Fruit fly (Drosophila melanogaster) whole organism, embryonic: ENCODE data around the gene scyl.

Source experiments
- Atf3 ChIP-seq: fragments of 200-800 bp; sonication (Bioruptor generic); optimal IDR thresholded peaks from 3 replicates; lab custom pipeline; 2016; ENCODE audit warnings: missing biosample characterization, missing genetic modification characterization
- BtbVII ChIP-seq: fragments of 200-800 bp; sonication (Bioruptor generic); optimal IDR thresholded peaks from 3 replicates; lab custom pipeline; 2017; ENCODE audit warnings: missing biosample characterization, mild to moderate bottlenecking, missing genetic modification characterization
- CG10431 ChIP-seq: fragments of 200-800 bp; sonication (Bioruptor generic); optimal IDR thresholded peaks from 3 replicates; lab custom pipeline; 2018; ENCODE audit warnings: missing biosample characterization, mild to moderate bottlenecking, missing genetic modification characterization
- CG10462 ChIP-seq: fragments of 200-800 bp; sonication (Bioruptor generic); optimal IDR thresholded peaks from 2 replicates; lab custom pipeline; 2016; ENCODE audit warnings: missing biosample characterization, missing genetic modification characterization
- CG10654 ChIP-seq: fragments of 200-800 bp; sonication (Bioruptor generic); optimal IDR thresholded peaks from 2 replicates; lab custom pipeline; 2016; ENCODE audit warnings: missing biosample characterization, missing genetic modification characterization
- CG11696 ChIP-seq: fragments of 200-800 bp; sonication (Bioruptor generic); IDR thresholded peaks from 2 replicates; pipeline ENCODE4 v1.3.6; 2022; ENCODE audit warnings: missing biosample characterization, missing genetic modification characterization
- CG12155 ChIP-seq: fragments of 200-800 bp; sonication (Bioruptor generic); optimal IDR thresholded peaks from 3 replicates; lab custom pipeline; 2016; ENCODE audit warnings: missing biosample characterization, missing genetic modification characterization
- CG12769 ChIP-seq: fragments of 200-800 bp; sonication (Bioruptor generic); optimal IDR thresholded peaks from 2 replicates; lab custom pipeline; 2019; ENCODE audit warnings: missing biosample characterization, mild to moderate bottlenecking, missing genetic modification characterization, moderate library complexity
- CG12942 ChIP-seq: fragments of 200-800 bp; sonication (Bioruptor generic); optimal IDR thresholded peaks from 3 replicates; lab custom pipeline; 2016; ENCODE audit warnings: missing biosample characterization, missing genetic modification characterization
- CG13424 ChIP-seq: fragments of 200-800 bp; sonication (Bioruptor generic); optimal IDR thresholded peaks from 2 replicates; lab custom pipeline; 2019; ENCODE audit warnings: missing biosample characterization, mild to moderate bottlenecking, missing genetic modification characterization, moderate library complexity
- CG13894 ChIP-seq: fragments of 200-800 bp; sonication (Bioruptor generic); optimal IDR thresholded peaks from 3 replicates; lab custom pipeline; 2018; ENCODE audit warnings: missing biosample characterization, mild to moderate bottlenecking, missing genetic modification characterization, moderate library complexity
- CG15696 ChIP-seq: fragments of 200-800 bp; sonication (Bioruptor generic); optimal IDR thresholded peaks from 2 replicates; lab custom pipeline; 2019; ENCODE audit warnings: missing biosample characterization, mild to moderate bottlenecking, missing genetic modification characterization, moderate library complexity
- CG17361 ChIP-seq: fragments of 200-800 bp; sonication (Bioruptor generic); IDR thresholded peaks from 3 replicates; pipeline ENCODE4 v1.3.6; 2022; ENCODE audit warnings: missing biosample characterization, missing genetic modification characterization
- CG18619 ChIP-seq: fragments of 200-800 bp; sonication (Bioruptor generic); optimal IDR thresholded peaks from 3 replicates; lab custom pipeline; 2017; ENCODE audit warnings: missing biosample characterization, mild to moderate bottlenecking, missing genetic modification characterization
- CG18764 ChIP-seq: fragments of 200-800 bp; sonication (Bioruptor generic); optimal IDR thresholded peaks from 3 replicates; lab custom pipeline; 2016; ENCODE audit warnings: missing biosample characterization, missing genetic modification characterization
- CG2875 ChIP-seq: fragments of 200-800 bp; sonication (Bioruptor generic); optimal IDR thresholded peaks from 2 replicates; lab custom pipeline; 2017; ENCODE audit warnings: missing biosample characterization, mild to moderate bottlenecking, missing genetic modification characterization, missing genetic modification reagents
- CG30020 ChIP-seq: fragments of 200-800 bp; optimal IDR thresholded peaks from 2 replicates; lab custom pipeline; 2019; ENCODE audit warnings: missing biosample characterization, mild to moderate bottlenecking, missing genetic modification characterization, moderate library complexity
- CG32772 ChIP-seq: fragments of 200-800 bp; sonication (Bioruptor generic); IDR thresholded peaks from 2 replicates; pipeline ENCODE4 v1.3.6; 2022; ENCODE audit warnings: missing biosample characterization, missing genetic modification characterization
- CG3847 ChIP-seq: fragments of 200-800 bp; sonication (Bioruptor generic); IDR thresholded peaks from 2 replicates; pipeline ENCODE4 v1.3.6; 2022; ENCODE audit warnings: missing biosample characterization, missing genetic modification characterization
- CG4854 ChIP-seq: fragments of 200-800 bp; sonication (Bioruptor generic); optimal IDR thresholded peaks from 2 replicates; lab custom pipeline; 2016; ENCODE audit warnings: missing biosample characterization, missing genetic modification characterization, inconsistent platforms
- CG7271 ChIP-seq: fragments of 200-800 bp; sonication (Bioruptor generic); optimal IDR thresholded peaks from 2 replicates; lab custom pipeline; 2018; ENCODE audit warnings: missing biosample characterization, mild to moderate bottlenecking, missing genetic modification characterization, moderate library complexity
- CG7357 ChIP-seq: fragments of 200-800 bp; sonication (Bioruptor generic); IDR thresholded peaks from 3 replicates; pipeline ENCODE4 v1.3.6; 2022; ENCODE audit warnings: missing biosample characterization, missing genetic modification characterization
- CG7963 ChIP-seq: fragments of 200-800 bp; sonication (Bioruptor generic); IDR thresholded peaks from 3 replicates; pipeline ENCODE4 v1.3.6; 2022; ENCODE audit warnings: missing biosample characterization, missing genetic modification characterization; ENCODE audit not compliant: partially characterized antibody
- CG8388 ChIP-seq: fragments of 200-800 bp; sonication (Bioruptor generic); optimal IDR thresholded peaks from 2 replicates; lab custom pipeline; 2019; ENCODE audit warnings: missing biosample characterization, mild to moderate bottlenecking, missing genetic modification characterization, moderate library complexity
- CG8944 ChIP-seq: fragments of 200-800 bp; sonication (Bioruptor generic); optimal IDR thresholded peaks from 3 replicates; lab custom pipeline; 2016; ENCODE audit warnings: missing biosample characterization, missing genetic modification characterization
- CG9437 ChIP-seq: fragments of 200-800 bp; sonication (Bioruptor generic); optimal IDR thresholded peaks from 2 replicates; lab custom pipeline; 2018; ENCODE audit warnings: missing biosample characterization, mild to moderate bottlenecking, missing genetic modification characterization
- CTCF ChIP-seq: fragments of 200-800 bp; sonication (Bioruptor generic); optimal IDR thresholded peaks from 2 replicates; lab custom pipeline; 2017; ENCODE audit warnings: missing biosample characterization, mild to moderate bottlenecking, missing genetic modification characterization, moderate library complexity
- Dip2 ChIP-seq: fragments of 200-800 bp; sonication (Bioruptor generic); IDR thresholded peaks from 2 replicates; pipeline ENCODE4 v1.3.6; 2022; ENCODE audit warnings: missing biosample characterization, missing genetic modification characterization
- Doc2 ChIP-seq: fragments of 200-800 bp; sonication (Bioruptor generic); IDR thresholded peaks from 2 replicates; pipeline ENCODE4 v1.3.6; 2022; ENCODE audit warnings: missing biosample characterization, missing genetic modification characterization
- HLH54F ChIP-seq: fragments of 200-800 bp; sonication (Bioruptor generic); optimal IDR thresholded peaks from 3 replicates; lab custom pipeline; 2016; ENCODE audit warnings: missing biosample characterization, missing genetic modification characterization
- Jarid2 ChIP-seq: fragments of 200-800 bp; sonication (Bioruptor generic); optimal IDR thresholded peaks from 3 replicates; lab custom pipeline; 2017; ENCODE audit warnings: mild to moderate bottlenecking, missing biosample characterization, missing genetic modification reagents, missing genetic modification characterization
- MESR4 ChIP-seq: fragments of 200-800 bp; sonication (Bioruptor generic); optimal IDR thresholded peaks from 2 replicates; lab custom pipeline; 2018; ENCODE audit warnings: missing biosample characterization, mild to moderate bottlenecking, missing genetic modification characterization, moderate library complexity
- NK7.1 ChIP-seq: fragments of 200-800 bp; sonication (Bioruptor generic); optimal IDR thresholded peaks from 3 replicates; lab custom pipeline; 2016; ENCODE audit warnings: missing biosample characterization, missing genetic modification characterization
- dysf ChIP-seq: fragments of 200-800 bp; sonication (Bioruptor generic); IDR thresholded peaks from 3 replicates; pipeline ENCODE4 v1.3.6; 2022; ENCODE audit warnings: missing biosample characterization, missing genetic modification characterization
- fd64A ChIP-seq: fragments of 200-800 bp; sonication (Bioruptor generic); optimal IDR thresholded peaks from 3 replicates; lab custom pipeline; 2018; ENCODE audit warnings: missing biosample characterization, mild to moderate bottlenecking, missing genetic modification characterization
- gcm2 ChIP-seq: fragments of 200-800 bp; sonication (Bioruptor generic); optimal IDR thresholded peaks from 2 replicates; lab custom pipeline; 2016; ENCODE audit warnings: missing biosample characterization, missing genetic modification characterization
- gfzf ChIP-seq: fragments of 200-800 bp; sonication (Bioruptor generic); optimal IDR thresholded peaks from 2 replicates; lab custom pipeline; 2016; ENCODE audit warnings: missing biosample characterization, mild to moderate bottlenecking, missing genetic modification characterization, moderate library complexity
- lilli ChIP-seq: fragments of 200-800 bp; sonication (Bioruptor generic); optimal IDR thresholded peaks from 3 replicates; lab custom pipeline; 2016; ENCODE audit warnings: missing biosample characterization, missing genetic modification characterization
- lola ChIP-seq, 3 experiments: fragments of >200 bp in 2 of 3; fragments of 200-800 bp in 1 of 3; sonication (Bioruptor generic) in 1 of 3; optimal IDR thresholded peaks; 2 replicates each; lab custom pipeline; 2017 to 2019; ENCODE audit warnings: missing biosample characterization in 3 of 3, missing genetic modification characterization in 3 of 3, mild to moderate bottlenecking in 1 of 3, moderate library complexity in 1 of 3
- mirr ChIP-seq: fragments of 200-800 bp; sonication (Bioruptor generic); optimal IDR thresholded peaks from 3 replicates; lab custom pipeline; 2018; ENCODE audit warnings: missing biosample characterization, mild to moderate bottlenecking, missing genetic modification characterization
- nerfin-1 ChIP-seq: fragments of 200-800 bp; sonication (Bioruptor generic); optimal IDR thresholded peaks from 3 replicates; lab custom pipeline; 2019; ENCODE audit warnings: missing biosample characterization, mild to moderate bottlenecking, missing genetic modification characterization, moderate library complexity
- nmo ChIP-seq: fragments of 200-800 bp; sonication (Bioruptor generic); optimal IDR thresholded peaks from 2 replicates; lab custom pipeline; 2018; ENCODE audit warnings: missing biosample characterization, mild to moderate bottlenecking, missing genetic modification characterization, moderate library complexity
- onecut ChIP-seq: fragments of 200-800 bp; sonication (Bioruptor generic); IDR thresholded peaks from 2 replicates; pipeline ENCODE4 v1.3.6; 2022; ENCODE audit warnings: missing biosample characterization, missing genetic modification characterization
- pita ChIP-seq: fragments of 200-800 bp; sonication (Bioruptor generic); optimal IDR thresholded peaks from 2 replicates; lab custom pipeline; 2017; ENCODE audit warnings: missing biosample characterization, mild to moderate bottlenecking, missing genetic modification characterization
- ranshi ChIP-seq: fragments of 200-800 bp; sonication (Bioruptor generic); IDR thresholded peaks from 2 replicates; pipeline ENCODE4 v1.3.6; 2022; ENCODE audit warnings: missing biosample characterization, missing genetic modification characterization
- run ChIP-seq: fragments of 200-800 bp; sonication (Bioruptor generic); optimal IDR thresholded peaks from 3 replicates; lab custom pipeline; 2018; ENCODE audit warnings: missing biosample characterization, mild to moderate bottlenecking, missing genetic modification characterization
- tap ChIP-seq: fragments of 200-800 bp; optimal IDR thresholded peaks from 3 replicates; lab custom pipeline; 2019; ENCODE audit warnings: missing biosample characterization, mild to moderate bottlenecking, missing genetic modification characterization, moderate library complexity
- tio ChIP-seq: fragments of 200-800 bp; sonication (Bioruptor generic); optimal IDR thresholded peaks from 2 replicates; lab custom pipeline; 2017; ENCODE audit warnings: missing biosample characterization, missing genetic modification characterization, inconsistent platforms
- wek ChIP-seq: fragments of 200-800 bp; sonication (Bioruptor generic); optimal IDR thresholded peaks from 3 replicates; lab custom pipeline; 2018; ENCODE audit warnings: missing biosample characterization, mild to moderate bottlenecking, missing genetic modification characterization, moderate library complexity

The scyl gene

DNA sequence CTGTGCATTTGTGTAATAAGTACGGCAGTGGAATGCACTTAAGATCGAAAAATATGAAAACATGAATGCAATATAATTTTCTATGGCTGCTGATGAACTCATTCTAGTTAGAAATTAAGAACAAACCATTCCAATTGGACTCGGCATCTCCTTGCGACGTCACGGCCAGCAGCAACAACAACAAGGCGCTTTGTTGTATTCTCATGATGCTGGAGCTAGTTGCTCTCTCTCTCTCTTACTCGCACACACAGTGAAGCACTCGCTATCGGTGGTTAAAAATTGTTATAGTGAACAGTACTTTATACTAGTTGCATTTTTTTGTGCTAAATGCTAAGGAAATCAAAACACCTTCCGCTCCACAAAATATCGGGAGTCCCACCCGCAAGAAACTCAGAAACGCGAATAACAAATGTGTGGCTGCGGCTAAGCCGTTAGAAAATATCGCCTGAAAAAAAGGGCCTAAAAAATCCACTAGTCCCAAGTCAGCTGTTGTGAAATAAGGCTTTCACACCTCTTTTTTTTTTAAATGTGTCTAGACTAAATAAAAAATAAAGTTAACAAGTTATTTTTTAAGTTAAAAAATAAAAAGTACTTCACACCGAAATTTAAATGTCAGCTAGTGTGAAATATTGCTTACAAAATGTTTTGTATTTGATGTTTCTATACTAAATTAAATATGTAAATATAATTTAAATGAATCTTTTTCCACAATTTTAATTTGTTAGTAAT is 46.3 kb upstream of the scyl start, which contains the start of gene Plod (continued):
- peak in 2 of 3 experiments; percentile 40 to 96 for TF ChIP-seq lola (GFP tag; optimal IDR thresholded peaks at IDR 0.05; lab: Kevin White, UChicago)
- no peak for TF ChIP-seq CTCF (GFP tag; lab: Kevin White, UChicago)
- TF ChIP-seq ranshi = peak; percentile 46; the same call in 1 of the 2 replicates
- TF ChIP-seq CG7963 (GFP tag; lab: Robert Waterston, UW) = peak; percentile 17; the same call in 1 of the 3 replicates
- TF ChIP-seq tio (GFP tag; lab: Kevin White, UChicago) = no peak
- TF ChIP-seq gcm2 = no peak
- TF ChIP-seq CG11696 (GFP tag; lab: Robert Waterston, UW) = no peak
- peak; percentile 28 for TF ChIP-seq HLH54F (GFP tag; lab: Kevin White, UChicago)
- peak; percentile 21 for TF ChIP-seq CG12155 (GFP tag; lab: Kevin White, UChicago)
- no peak for TF ChIP-seq pita (GFP tag; lab: Kevin White, UChicago)
- peak; percentile 75 for TF ChIP-seq nmo (GFP tag; lab: Kevin White, UChicago)
- TF ChIP-seq CG13424 (tag; lab: Kevin White, UChicago) = peak; percentile 56
- no peak for TF ChIP-seq Dip2 (GFP tag; lab: Robert Waterston, UW)
- TF ChIP-seq CG17361 (GFP tag; lab: Robert Waterston, UW) = peak; percentile 78; the same call in 2 of the 3 replicates
- no peak for TF ChIP-seq Doc2
- TF ChIP-seq CG13894 (tag; lab: Kevin White, UChicago) = peak; percentile 56
- peak; percentile 28; the same call in 1 of the 2 replicates for TF ChIP-seq CG3847 (GFP tag; lab: Robert Waterston, UW)
- TF ChIP-seq CG9437 (GFP tag; lab: Kevin White, UChicago) = no peak
- no peak for TF ChIP-seq CG2875 (GFP tag; lab: Kevin White, UChicago)
- peak; percentile 0 for TF ChIP-seq CG18764 (GFP tag; lab: Kevin White, UChicago)
- peak; percentile 93 for TF ChIP-seq gfzf (GFP tag; lab: Kevin White, UChicago)
- peak; percentile 17 for TF ChIP-seq fd64A (GFP tag; lab: Kevin White, UChicago)
- peak; percentile 38 for TF ChIP-seq wek (GFP tag; lab: Kevin White, UChicago)
- TF ChIP-seq CG10431 (GFP tag; lab: Kevin White, UChicago) = peak; percentile 16
- peak; percentile 18 for TF ChIP-seq CG8944 (GFP tag; lab: Kevin White, UChicago)
- TF ChIP-seq CG10462 (GFP tag; lab: Kevin White, UChicago) = no peak
- TF ChIP-seq lilli (GFP tag; lab: Kevin White, UChicago) = peak; percentile 55
- peak; percentile 24 for TF ChIP-seq CG8388 (GFP tag; lab: Kevin White, UChicago)
- peak; percentile 32 for TF ChIP-seq mirr (GFP tag; lab: Kevin White, UChicago)
- TF ChIP-seq Jarid2 (GFP tag; lab: Kevin White, UChicago) = peak; percentile 88
- no peak for TF ChIP-seq Atf3 (GFP tag; lab: Kevin White, UChicago)
- peak; percentile 94 for TF ChIP-seq CG7357 (GFP tag; lab: Robert Waterston, UW)
- peak; percentile 54 for TF ChIP-seq run (tag; lab: Kevin White, UChicago)
- TF ChIP-seq CG12769 (tag; lab: Kevin White, UChicago) = peak; percentile 39
- TF ChIP-seq tap (tag; lab: Kevin White, UChicago) = no peak
- peak; percentile 48; the same call in 1 of the 3 replicates for TF ChIP-seq dysf (GFP tag; lab: Robert Waterston, UW)
- TF ChIP-seq MESR4 = peak; percentile 84
- TF ChIP-seq CG32772 (GFP tag; lab: Robert Waterston, UW) = 0 out of 2 replicates have a peak, but pooled peaks have one; percentile 8
- peak; percentile 25 for TF ChIP-seq CG15696 (tag; lab: Kevin White, UChicago)
- TF ChIP-seq CG10654 (GFP tag; lab: Kevin White, UChicago) = peak; percentile 23
- TF ChIP-seq NK7.1 (GFP tag; lab: Kevin White, UChicago) = no peak
- peak; percentile 18 for TF ChIP-seq CG18619
- TF ChIP-seq CG30020 (tag; lab: Kevin White, UChicago) = peak; percentile 86
- TF ChIP-seq CG4854 (GFP tag; lab: Kevin White, UChicago) = no peak
- TF ChIP-seq nerfin-1 (tag; lab: Kevin White, UChicago) = peak; percentile 22
- TF ChIP-seq CG12942 (GFP tag; lab: Kevin White, UChicago) = peak; percentile 40
- peak; percentile 29 for TF ChIP-seq BtbVII (GFP tag; lab: Kevin White, UChicago)
- peak; percentile 57 for TF ChIP-seq CG7271 (tag; lab: Kevin White, UChicago)
- TF ChIP-seq onecut (GFP tag; lab: Robert Waterston, UW) = peak; percentile 32
